Worm (Caenorhabditis elegans): ENCODE data around the gene T24H10.1.

The T24H10.1 gene

ce11 chrII:9130339-9130738, 31.2 kb downstream of the T24H10.1 start:
- TF ChIP-seq lin-14 (GFP tag; optimal IDR thresholded peaks at IDR 0.05) (peak; percentile 21), blmp-1 (tag; optimal IDR thresholded peaks at IDR 0.05) (peak; percentile 37), dsc-1 (tag; optimal IDR thresholded peaks at IDR 0.05) (peak; percentile 56), fkh-8 (tag; optimal IDR thresholded peaks at IDR 0.05) (peak; percentile 61), sup-37 (GFP tag; optimal IDR thresholded peaks at IDR 0.05) (no peak), unc-62 (GFP tag; optimal IDR thresholded peaks at IDR 0.05) (no peak), fos-1 (tag; optimal IDR thresholded peaks at IDR 0.05) (peak; percentile 11)

- TF ChIP-seq nhr-76 (tag; optimal IDR thresholded peaks at IDR 0.05) = no peak
- TF ChIP-seq unc-130 (tag; optimal IDR thresholded peaks at IDR 0.05) = no peak
- no peak for TF ChIP-seq Y116A8C.19 (tag; optimal IDR thresholded peaks at IDR 0.05; ENCODE audit: borderline replicate concordance)
- TF ChIP-seq pag-3 (tag; optimal IDR thresholded peaks at IDR 0.05; ENCODE audit: borderline replicate concordance, insufficient read depth) = no peak
- no peak for TF ChIP-seq ztf-11 (tag; optimal IDR thresholded peaks at IDR 0.05)
- TF ChIP-seq nhr-11 (tag; optimal IDR thresholded peaks at IDR 0.05) = no peak
- no peak for TF ChIP-seq nhr-237 (tag; optimal IDR thresholded peaks at IDR 0.05)
- no peak for TF ChIP-seq pqm-1 (tag; optimal IDR thresholded peaks at IDR 0.05)
- no peak for TF ChIP-seq alr-1 (tag; optimal IDR thresholded peaks at IDR 0.05; ENCODE audit: borderline replicate concordance)
- TF ChIP-seq fkh-4 (tag; optimal IDR thresholded peaks at IDR 0.05; ENCODE audit: borderline replicate concordance) = no peak
Observed at ce11 chrII:9131363-9131762, 32.2 kb downstream of the T24H10.1 start, which contains the start of gene C16D2.1. C16D2.1 (plus strand) TSS chrII:9131663.

ce11 chrII:9132338-9132737, 33.2 kb downstream of the T24H10.1 start:
- TF ChIP-seq dsc-1 (tag; optimal IDR thresholded peaks at IDR 0.05) = no peak

- no peak for TF ChIP-seq mdl-1 (tag; optimal IDR thresholded peaks at IDR 0.05)
- no peak for TF ChIP-seq ceh-63 (GFP tag; optimal IDR thresholded peaks at IDR 0.05)
- no peak for TF ChIP-seq sptf-1 (tag; optimal IDR thresholded peaks at IDR 0.05)
- no peak for TF ChIP-seq ztf-4 (tag; optimal IDR thresholded peaks at IDR 0.05)
- TF ChIP-seq lin-15B (tag; optimal IDR thresholded peaks at IDR 0.05) = no peak
- TF ChIP-seq ceh-82 (tag; optimal IDR thresholded peaks at IDR 0.05) = no peak
- TF ChIP-seq irx-1 (tag; optimal IDR thresholded peaks at IDR 0.05) = no peak
- no peak for TF ChIP-seq hlh-4 (tag; optimal IDR thresholded peaks at IDR 0.05)
- TF ChIP-seq pqm-1 (tag; optimal IDR thresholded peaks at IDR 0.05) = no peak
- no peak for TF ChIP-seq grh-1 (GFP tag; IDR thresholded peaks at IDR 0.05)
- no peak for TF ChIP-seq unc-98 (GFP tag; IDR thresholded peaks at IDR 0.05)
- TF ChIP-seq hlh-17 (GFP tag; optimal IDR thresholded peaks at IDR 0.05; ENCODE audit: borderline replicate concordance) = no peak
- no peak for TF ChIP-seq egl-27 (tag; optimal IDR thresholded peaks at IDR 0.05)
- TF ChIP-seq unc-62 (GFP tag; optimal IDR thresholded peaks at IDR 0.05) = no peak
- no peak for TF ChIP-seq lin-13 (GFP tag; optimal IDR thresholded peaks at IDR 0.05)
Observed at ce11 chrII:9135878-9136277, 36.7 kb downstream of the T24H10.1 start, which contains the start of gene nlp-78. nlp-78 (plus strand) TSS chrII:9136178.

- TF ChIP-seq alr-1 (tag; optimal IDR thresholded peaks at IDR 0.05; ENCODE audit: borderline replicate concordance) (no peak), sup-37 (GFP tag; optimal IDR thresholded peaks at IDR 0.05) (no peak), fkh-4 (tag; optimal IDR thresholded peaks at IDR 0.05; ENCODE audit: borderline replicate concordance) (no peak), Y116A8C.19 (tag; optimal IDR thresholded peaks at IDR 0.05; ENCODE audit: borderline replicate concordance) (no peak), hpl-2 (GFP tag; optimal IDR thresholded peaks at IDR 0.05) (no peak), ztf-4 (tag; optimal IDR thresholded peaks at IDR 0.05) (no peak), swsn-7 (tag; optimal IDR thresholded peaks at IDR 0.05) (no peak), rnt-1 (tag; optimal IDR thresholded peaks at IDR 0.05) (no peak), lin-13 (GFP tag; optimal IDR thresholded peaks at IDR 0.05) (no peak), grh-1 (GFP tag; IDR thresholded peaks at IDR 0.05) (no peak), ceh-82 (tag; optimal IDR thresholded peaks at IDR 0.05) (no peak), unc-130 (tag; optimal IDR thresholded peaks at IDR 0.05) (no peak), egl-13 (tag; optimal IDR thresholded peaks at IDR 0.05) (no peak), sptf-1 (tag; optimal IDR thresholded peaks at IDR 0.05) (no peak), zag-1 (tag; optimal IDR thresholded peaks at IDR 0.05) (no peak), C04F5.9 (tag; optimal IDR thresholded peaks at IDR 0.05) (no peak), mdl-1 (tag; optimal IDR thresholded peaks at IDR 0.05) (no peak), ets-5 (GFP tag; IDR thresholded peaks at IDR 0.05) (no peak), nhr-19 (GFP tag; conservative IDR thresholded peaks at IDR 0.05) (no peak), vab-15 (tag; optimal IDR thresholded peaks at IDR 0.05) (no peak)
Observed at ce11 chrII:9137803-9138202, 38.6 kb downstream of the T24H10.1 start, which contains the start of gene C16D2.3. C16D2.3 (plus strand) TSS chrII:9138103.

Measured in whole organism, L1 larva.